Worm (Caenorhabditis elegans) whole organism, L1 larva: Measurements from ENCODE around the gene K08D12.3.

Experiments
- C04F5.9 ChIP-seq: sonication (generic microtip); optimal IDR thresholded peaks from 2 replicates; lab custom pipeline; 2016; ENCODE audit warnings: missing genetic modification characterization, missing compliant biosample characterization
- C16A3.4 ChIP-seq: fragments of 150-350 bp; optimal IDR thresholded peaks from 2 replicates; lab custom pipeline; 2014; ENCODE audit warnings: missing biosample characterization, missing genetic modification characterization
- Y116A8C.19 ChIP-seq: sonication (generic microtip); optimal IDR thresholded peaks from 2 replicates; lab custom pipeline; 2016; ENCODE audit warnings: missing compliant biosample characterization, missing genetic modification characterization, borderline replicate concordance
- aha-1 ChIP-seq: fragments of 150-350 bp; optimal IDR thresholded peaks from 2 replicates; lab custom pipeline; 2014; ENCODE audit warnings: missing biosample characterization, missing genetic modification characterization
- aly-2 ChIP-seq: fragments of 150-350 bp; optimal IDR thresholded peaks from 2 replicates; lab custom pipeline; 2014; ENCODE audit warnings: missing biosample characterization, missing genetic modification characterization
- ceh-63 ChIP-seq: fragments of 200-800 bp; sonication (Bioruptor generic); optimal IDR thresholded peaks from 2 replicates; lab custom pipeline; 2018; ENCODE audit warnings: mild to moderate bottlenecking, missing genetic modification characterization, missing compliant biosample characterization
- ceh-8 ChIP-seq: fragments of 200-800 bp; sonication (Bioruptor generic); optimal IDR thresholded peaks from 2 replicates; lab custom pipeline; 2018; ENCODE audit warnings: mild to moderate bottlenecking, missing genetic modification characterization, moderate library complexity, missing compliant biosample characterization
- ceh-82 ChIP-seq, 3 experiments: fragments of 150-350 bp in 1 of 3; sonication (generic microtip) in 2 of 3; optimal IDR thresholded peaks; 2 replicates each; lab custom pipeline; 2014 to 2017; ENCODE audit warnings: missing biosample characterization in 3 of 3, missing genetic modification characterization in 3 of 3
- ceh-90 ChIP-seq: sonication (generic microtip); optimal IDR thresholded peaks from 2 replicates; lab custom pipeline; 2016; ENCODE audit warnings: missing genetic modification characterization, missing compliant biosample characterization
- efl-1 ChIP-seq, 4 experiments: fragments of 150-350 bp; optimal IDR thresholded peaks in 3 of 4; peaks in 1 of 4; 1 replicate in 1 of 4; 2 replicates in 3 of 4; lab custom pipeline; 2014; ENCODE audit warnings: missing biosample characterization in 2 of 4, missing genetic modification characterization in 2 of 4, missing genetic modification reagents in 2 of 4
- efl-3 ChIP-seq: fragments of 200-800 bp; sonication (Bioruptor generic); optimal IDR thresholded peaks from 2 replicates; lab custom pipeline; 2018; ENCODE audit warnings: mild to moderate bottlenecking, missing genetic modification characterization, missing compliant biosample characterization
- egl-13 ChIP-seq: sonication (generic microtip); optimal IDR thresholded peaks from 2 replicates; lab custom pipeline; 2016; ENCODE audit warnings: missing genotype, missing genetic modification reagents, missing genetic modification characterization, missing compliant biosample characterization
- egl-27 ChIP-seq, 2 experiments: fragments of 150-350 bp in 1 of 2; sonication (generic microtip); optimal IDR thresholded peaks; 3 replicates each; lab custom pipeline; 2017 to 2018; ENCODE audit warnings: missing biosample characterization in 2 of 2, missing genetic modification characterization in 2 of 2, missing genetic modification reagents in 2 of 2
- elt-3 ChIP-seq, 6 experiments: fragments of 150-350 bp in 1 of 6; sonication (generic microtip); optimal IDR thresholded peaks; 2 replicates each; lab custom pipeline; 2017 to 2018; ENCODE audit warnings: missing biosample characterization in 6 of 6, missing genetic modification characterization in 6 of 6, inconsistent platforms in 1 of 6
- fkh-4 ChIP-seq: sonication (generic microtip); optimal IDR thresholded peaks from 2 replicates; lab custom pipeline; 2016; ENCODE audit warnings: missing compliant biosample characterization, missing genetic modification characterization, borderline replicate concordance
- fos-1 ChIP-seq: fragments of 150-350 bp; optimal IDR thresholded peaks from 2 replicates; lab custom pipeline; 2014; ENCODE audit warnings: missing biosample characterization, missing genetic modification characterization
- grh-1 ChIP-seq: fragments of 200-800 bp; sonication (Bioruptor generic); IDR thresholded peaks from 2 replicates; pipeline ENCODE4 v1.3.6; 2022; ENCODE audit warnings: missing genetic modification reagents, missing genetic modification characterization, missing compliant biosample characterization
- irx-1 ChIP-seq: sonication (generic microtip); optimal IDR thresholded peaks from 2 replicates; lab custom pipeline; 2016; ENCODE audit warnings: missing genetic modification characterization, missing compliant biosample characterization
- lir-3 ChIP-seq: sonication (generic microtip); optimal IDR thresholded peaks from 2 replicates; lab custom pipeline; 2016; ENCODE audit warnings: mild to moderate bottlenecking, missing genetic modification characterization, moderate library complexity, missing compliant biosample characterization; ENCODE audit not compliant: poor library complexity
- mab-9 ChIP-seq: fragments of 200-800 bp; sonication (Bioruptor generic); IDR thresholded peaks from 2 replicates; pipeline ENCODE4 v1.3.6; 2022; ENCODE audit warnings: missing genetic modification reagents, missing genetic modification characterization, missing compliant biosample characterization
- mef-2 ChIP-seq: fragments of 150-350 bp; optimal IDR thresholded peaks from 2 replicates; lab custom pipeline; 2014; ENCODE audit warnings: missing biosample characterization, missing genetic modification characterization
- nhr-11 ChIP-seq: fragments of 150-350 bp; optimal IDR thresholded peaks from 2 replicates; lab custom pipeline; 2014; ENCODE audit warnings: missing biosample characterization, missing genetic modification characterization
- nhr-237 ChIP-seq: fragments of 150-350 bp; optimal IDR thresholded peaks from 2 replicates; lab custom pipeline; 2014; ENCODE audit warnings: missing biosample characterization, missing genetic modification characterization
- nhr-28 ChIP-seq: fragments of 150-350 bp; optimal IDR thresholded peaks from 2 replicates; lab custom pipeline; 2014; ENCODE audit warnings: missing biosample characterization, missing genetic modification characterization
- nhr-47 ChIP-seq: sonication (generic microtip); optimal IDR thresholded peaks from 2 replicates; lab custom pipeline; 2016; ENCODE audit warnings: mild to moderate bottlenecking, missing genetic modification characterization, moderate library complexity, missing compliant biosample characterization
- nhr-76 ChIP-seq: sonication (generic microtip); optimal IDR thresholded peaks from 2 replicates; lab custom pipeline; 2017; ENCODE audit warnings: missing biosample characterization, missing genetic modification characterization
- nhr-90 ChIP-seq: sonication (generic microtip); optimal IDR thresholded peaks from 2 replicates; lab custom pipeline; 2016; ENCODE audit warnings: mild to moderate bottlenecking, missing genetic modification characterization, missing compliant biosample characterization; ENCODE audit not compliant: poor library complexity
- tbx-2 ChIP-seq: sonication (generic microtip); optimal IDR thresholded peaks from 2 replicates; lab custom pipeline; 2016; ENCODE audit warnings: missing genetic modification characterization, missing compliant biosample characterization
- tlp-1 ChIP-seq: fragments of 150-350 bp; optimal IDR thresholded peaks from 2 replicates; lab custom pipeline; 2014; ENCODE audit warnings: missing biosample characterization, missing genetic modification characterization
- unc-130 ChIP-seq: fragments of 150-350 bp; optimal IDR thresholded peaks from 2 replicates; lab custom pipeline; 2017; ENCODE audit warnings: missing biosample characterization, missing genetic modification characterization, inconsistent platforms
- unc-62 ChIP-seq: fragments of 150-350 bp; optimal IDR thresholded peaks from 2 replicates; lab custom pipeline; 2014; ENCODE audit warnings: missing biosample characterization, missing genetic modification reagents, missing genetic modification characterization
- unc-98 ChIP-seq: fragments of 200-800 bp; sonication (Bioruptor generic); IDR thresholded peaks from 2 replicates; pipeline ENCODE4 v1.3.6; 2022; ENCODE audit warnings: missing genetic modification characterization, missing compliant biosample characterization
- zag-1 ChIP-seq: fragments of 150-350 bp; optimal IDR thresholded peaks from 2 replicates; lab custom pipeline; 2014; ENCODE audit warnings: missing biosample characterization, missing genetic modification characterization

The K08D12.3 gene

ce11 chrIV:1672398-1672797, 37.7 kb upstream of the K08D12.3 start, which contains the start of gene Y41D4B.1:
Gene Y41D4B.1, plus strand, starts transcription at chrIV:1672698.
- TF ChIP-seq aha-1 (no peak), ceh-63 (no peak), C16A3.4 (tag; lab: Kevin White, UChicago) (no peak), grh-1 (no peak), tbx-2 (tag; lab: Kevin White, UChicago) (no peak), egl-27 (tag; optimal IDR thresholded peaks at IDR 0.05; lab: Kevin White, UChicago) (no peak), Y116A8C.19 (tag; lab: Kevin White, UChicago) (no peak), unc-62 (GFP tag; lab: Kevin White, UChicago) (no peak), nhr-28 (tag; lab: Kevin White, UChicago) (no peak), efl-1 (optimal IDR thresholded peaks at IDR 0.05; lab: Kevin White, UChicago) (no peak), efl-1 (GFP tag; optimal IDR thresholded peaks at IDR 0.05 in 1 of 2; lab: Kevin White, UChicago) (no peak), aly-2 (tag; lab: Kevin White, UChicago) (no peak), nhr-11 (tag; lab: Kevin White, UChicago) (no peak), zag-1 (no peak), mab-9 (GFP tag; lab: Robert Waterston, UW) (no peak), nhr-237 (tag; lab: Kevin White, UChicago) (no peak)

- TF ChIP-seq unc-62 (GFP tag; lab: Kevin White, UChicago) (no peak), tlp-1 (tag; lab: Kevin White, UChicago) (no peak), ceh-90 (tag; lab: Kevin White, UChicago) (no peak), efl-3 (GFP tag; lab: Kevin White, UChicago) (no peak), elt-3 (tag; optimal IDR thresholded peaks at IDR 0.05; lab: Kevin White, UChicago) (no peak), ceh-63 (no peak), ceh-82 (tag; optimal IDR thresholded peaks at IDR 0.05; lab: Kevin White, UChicago) (no peak), unc-98 (no peak), nhr-90 (tag; lab: Kevin White, UChicago) (no peak), egl-27 (tag; optimal IDR thresholded peaks at IDR 0.05; lab: Kevin White, UChicago) (no peak), fkh-4 (no peak), irx-1 (tag; lab: Kevin White, UChicago) (no peak)
Observed at ce11 chrIV:1676926-1677325, 33.1 kb upstream of the K08D12.3 start.

- TF ChIP-seq mab-9 (GFP tag; lab: Robert Waterston, UW) (no peak), fos-1 (tag; lab: Kevin White, UChicago) (no peak), nhr-90 (tag; lab: Kevin White, UChicago) (no peak), C04F5.9 (tag; lab: Kevin White, UChicago) (no peak), mef-2 (tag; lab: Kevin White, UChicago) (no peak)
Observed at ce11 chrIV:1679227-1679626, 30.8 kb upstream of the K08D12.3 start.

ce11 chrIV:1682066-1682465, 28.0 kb upstream of the K08D12.3 start, which contains the start of gene Y41D4B.24:
Gene Y41D4B.24, minus strand, starts transcription at chrIV:1682166.
- TF ChIP-seq lir-3 (tag; lab: Kevin White, UChicago) = no peak
- no peak for TF ChIP-seq nhr-47 (tag; lab: Kevin White, UChicago)
- no peak for TF ChIP-seq ceh-8 (GFP tag; lab: Kevin White, UChicago)
- TF ChIP-seq efl-1 (optimal IDR thresholded peaks at IDR 0.05; lab: Kevin White, UChicago) = no peak
- no peak for TF ChIP-seq efl-1 (GFP tag; optimal IDR thresholded peaks at IDR 0.05 in 1 of 2; lab: Kevin White, UChicago)
- no peak for TF ChIP-seq zag-1
- no peak for TF ChIP-seq ceh-63
- TF ChIP-seq efl-3 (GFP tag; lab: Kevin White, UChicago) = no peak
- TF ChIP-seq nhr-76 (tag; lab: Kevin White, UChicago) = no peak
- no peak for TF ChIP-seq egl-27 (tag; optimal IDR thresholded peaks at IDR 0.05; lab: Kevin White, UChicago)
- no peak for TF ChIP-seq unc-130 (tag; lab: Kevin White, UChicago)
- no peak for TF ChIP-seq nhr-28 (tag; lab: Kevin White, UChicago)
- no peak for TF ChIP-seq tbx-2 (tag; lab: Kevin White, UChicago)
- no peak for TF ChIP-seq egl-13
- no peak for TF ChIP-seq nhr-237 (tag; lab: Kevin White, UChicago)
- TF ChIP-seq grh-1 = no peak
